Fruit fly (Drosophila melanogaster): Measurements from ENCODE around the gene Ppi1.

dm6 chr3R:30132295-30132694 is 3.4 kb upstream of the Ppi1 start, which contains the start of gene CG31029:
- no peak for TF ChIP-seq ttk (optimal IDR thresholded peaks at IDR 0.05)
- no peak for TF ChIP-seq insv (optimal IDR thresholded peaks at IDR 0.05)
- no peak for TF ChIP-seq Sin3A (optimal IDR thresholded peaks at IDR 0.05)
- no peak for TF ChIP-seq psq (optimal IDR thresholded peaks at IDR 0.05)
- no peak for TF ChIP-seq Myc (optimal IDR thresholded peaks at IDR 0.05)
- no peak for TF ChIP-seq h (optimal IDR thresholded peaks at IDR 0.05)

Measured in Kc167 (cell line).